Worm (Caenorhabditis elegans): Measurements from ENCODE around the gene clec-195.

DNA sequence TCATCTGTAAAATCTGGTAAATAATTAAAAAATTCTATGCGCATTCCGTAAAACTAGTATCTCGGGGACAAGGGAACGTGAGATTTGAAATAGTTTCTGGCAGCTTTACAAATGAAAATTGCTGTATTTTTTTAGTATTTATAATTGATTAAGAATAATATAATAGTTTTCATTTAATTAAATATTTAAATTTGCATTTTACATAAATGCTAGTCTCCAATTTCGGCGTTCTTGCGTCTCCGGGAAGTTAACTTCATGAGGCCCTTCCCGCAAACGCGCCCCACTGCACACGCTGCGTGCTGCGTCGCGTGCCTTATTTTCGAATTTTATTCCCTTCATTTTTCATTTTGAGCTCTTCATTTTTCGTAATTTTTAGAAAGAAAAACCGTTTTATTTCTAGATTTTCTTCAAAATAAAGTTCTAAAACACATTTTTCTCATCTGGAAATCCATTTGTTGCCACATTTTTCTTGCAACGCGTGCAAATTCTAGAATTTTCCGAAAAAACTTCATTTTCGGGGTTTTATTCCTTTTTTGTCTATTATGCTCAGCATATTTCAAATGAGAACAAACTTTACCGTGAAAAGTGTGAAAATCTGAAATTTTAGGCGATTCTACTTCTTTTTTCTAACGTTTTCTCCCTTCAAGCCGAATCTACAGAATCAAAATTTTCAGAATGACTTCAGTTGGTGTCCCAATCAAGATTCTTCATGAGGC, 42.0 kb upstream of the clec-195 start, which contains the start of the genes snx-13 and snr-1:
- TF ChIP-seq F13H6.1 (tag; optimal IDR thresholded peaks at IDR 0.05), result peak; percentile 75
- peak; percentile 80 for TF ChIP-seq unc-55 (GFP tag; optimal IDR thresholded peaks at IDR 0.05)
- peak; percentile 61 for TF ChIP-seq snpc-4 (tag; optimal IDR thresholded peaks at IDR 0.05)
- TF ChIP-seq lsy-2 (tag; optimal IDR thresholded peaks at IDR 0.05), result peak; percentile 46 to 82
- no peak for TF ChIP-seq dmd-4 (tag; optimal IDR thresholded peaks at IDR 0.05)
- no peak for TF ChIP-seq sma-9 (GFP tag; optimal IDR thresholded peaks at IDR 0.05)
- no peak for TF ChIP-seq sma-9 (tag; optimal IDR thresholded peaks at IDR 0.05)
- peak; percentile 90 for TF ChIP-seq sma-3 (GFP tag; optimal IDR thresholded peaks at IDR 0.05)
- no peak for TF ChIP-seq unc-62 (GFP tag; optimal IDR thresholded peaks at IDR 0.05)
- peak; percentile 31 for TF ChIP-seq nhr-129 (tag; optimal IDR thresholded peaks at IDR 0.05)
- TF ChIP-seq unc-39 (tag; optimal IDR thresholded peaks at IDR 0.05), result no peak
- TF ChIP-seq skn-1 (tag; optimal IDR thresholded peaks at IDR 0.05), result no peak
- TF ChIP-seq blmp-1 (tag; optimal IDR thresholded peaks at IDR 0.05; ENCODE audit: insufficient read depth), result peak; percentile 3

Measured in whole organism, L2 larva.